Worm (Caenorhabditis elegans): ENCODE measurements around the gene C35D10.3.

ce11 chrIII:4874671-4875070 lies 6.0 kb downstream of the C35D10.3 start, which contains the start of gene C35D10.12:
- no peak for TF ChIP-seq ztf-7 (tag; optimal IDR thresholded peaks at IDR 0.05)
- TF ChIP-seq aha-1 (tag), result no peak
- TF ChIP-seq daf-8 (GFP tag; IDR thresholded peaks at IDR 0.05), result no peak
